Fruit fly (Drosophila melanogaster): ENCODE results near the gene CG12713.

CG12713 gene

DNA sequence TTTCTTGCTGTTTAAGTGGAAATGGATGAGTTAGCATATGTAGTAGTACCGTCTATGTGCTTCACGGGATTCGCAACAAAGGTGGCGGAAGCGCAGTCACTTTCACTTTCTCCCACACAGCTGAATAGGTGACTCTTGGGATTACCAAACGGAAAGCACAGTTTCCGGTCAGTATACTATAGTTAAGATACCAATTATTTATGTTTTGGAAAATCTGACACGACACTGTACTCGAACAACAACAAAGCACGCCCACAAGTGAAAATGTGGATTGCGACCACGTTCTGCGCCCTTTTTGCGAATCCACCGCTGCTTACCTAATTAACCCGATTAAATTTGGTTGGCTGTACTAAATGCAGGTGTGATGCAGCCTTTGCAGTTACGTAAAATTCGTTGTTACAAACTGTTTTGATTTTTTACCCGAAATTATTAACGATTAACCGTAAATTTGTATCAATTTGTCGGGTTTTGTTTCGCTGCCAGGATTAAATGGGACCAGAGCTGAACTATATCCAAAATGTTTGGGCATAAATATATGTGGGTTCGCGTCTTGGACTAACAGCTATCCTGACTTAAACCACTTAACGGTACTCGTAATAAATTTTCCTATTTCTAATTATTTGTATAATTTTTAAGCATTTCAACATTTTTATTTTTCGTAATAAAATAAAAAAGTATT, 2.8 kb downstream of the CG12713 start, which contains the start of gene CG18081 (continued):
- TF ChIP-seq CG2116 (GFP tag; optimal IDR thresholded peaks at IDR 0.05) (peak; percentile 27), emc (GFP tag; optimal IDR thresholded peaks at IDR 0.05) (no peak), CG9797 (GFP tag; optimal IDR thresholded peaks at IDR 0.05) (peak; percentile 70), CG18476 (GFP tag; optimal IDR thresholded peaks at IDR 0.05) (no peak), CG17359 (tag; optimal IDR thresholded peaks at IDR 0.05) (no peak), CTCF (GFP tag; optimal IDR thresholded peaks at IDR 0.05) (peak; percentile 29), wdn (GFP tag; IDR thresholded peaks at IDR 0.05) (no peak), CG10321 (GFP tag; IDR thresholded peaks at IDR 0.05) (no peak), CG30020 (tag; optimal IDR thresholded peaks at IDR 0.05) (peak; percentile 34), Antp (GFP tag; optimal IDR thresholded peaks at IDR 0.05) (no peak), B-H1 (GFP tag; IDR thresholded peaks at IDR 0.05) (no peak), nerfin-1 (tag; optimal IDR thresholded peaks at IDR 0.05) (no peak), vnd (GFP tag; IDR thresholded peaks at IDR 0.05; ENCODE audit: partially characterized antibody) (no peak), YL-1 (GFP tag; optimal IDR thresholded peaks at IDR 0.05) (peak; percentile 13), zen (tag; optimal IDR thresholded peaks at IDR 0.05) (peak; percentile 23), Ssrp (tag; optimal IDR thresholded peaks at IDR 0.05) (no peak), NC2β (GFP tag; optimal IDR thresholded peaks at IDR 0.05) (no peak), Mad (GFP tag; optimal IDR thresholded peaks at IDR 0.05) (no peak), fu2 (GFP tag; optimal IDR thresholded peaks at IDR 0.05) (no peak), CG30403 (GFP tag; optimal IDR thresholded peaks at IDR 0.05) (no peak), CG8089 (GFP tag; optimal IDR thresholded peaks at IDR 0.05) (peak; percentile 100), Eip74EF (GFP tag; optimal IDR thresholded peaks at IDR 0.05) (no peak), CG9437 (GFP tag; optimal IDR thresholded peaks at IDR 0.05) (peak; percentile 84), trem (tag; optimal IDR thresholded peaks at IDR 0.05) (peak; percentile 52), CG8290 (GFP tag; optimal IDR thresholded peaks at IDR 0.05) (no peak), CG8290 (tag; optimal IDR thresholded peaks at IDR 0.05) (peak in 1 of 2 experiments; percentile 62), abd-A (tag; optimal IDR thresholded peaks at IDR 0.05) (no peak), tio (GFP tag; optimal IDR thresholded peaks at IDR 0.05) (no peak), CG10462 (GFP tag; optimal IDR thresholded peaks at IDR 0.05) (peak; percentile 20), Hmr (GFP tag; optimal IDR thresholded peaks at IDR 0.05) (no peak), CG4617 (GFP tag; optimal IDR thresholded peaks at IDR 0.05; ENCODE audit: borderline replicate concordance) (peak; percentile 85), jumu (GFP tag; optimal IDR thresholded peaks at IDR 0.05) (no peak), ham (GFP tag; IDR thresholded peaks at IDR 0.05) (no peak), CG9932 (GFP tag; IDR thresholded peaks at IDR 0.05) (no peak), Atf3 (GFP tag; optimal IDR thresholded peaks at IDR 0.05) (no peak), ewg (GFP tag; optimal IDR thresholded peaks at IDR 0.05) (no peak), Trl (optimal IDR thresholded peaks at IDR 0.05) (no peak), Trl (GFP tag; optimal IDR thresholded peaks at IDR 0.05) (no peak), lola (GFP tag; optimal IDR thresholded peaks at IDR 0.05) (no peak), Abd-B (GFP tag; optimal IDR thresholded peaks at IDR 0.05) (peak; percentile 76), zen2 (GFP tag; IDR thresholded peaks at IDR 0.05; ENCODE audit: partially characterized antibody) (no peak), Med (GFP tag) (peak; percentile 68), BEAF-32 (GFP tag; optimal IDR thresholded peaks at IDR 0.05) (peak; percentile 36), CG7745 (tag; optimal IDR thresholded peaks at IDR 0.05) (no peak), Lpt (GFP tag; optimal IDR thresholded peaks at IDR 0.05) (no peak), CG6689 (GFP tag; IDR thresholded peaks at IDR 0.05) (no peak), gsb-n (tag; optimal IDR thresholded peaks at IDR 0.05) (no peak), chinmo (GFP tag; IDR thresholded peaks at IDR 0.05; ENCODE audit: partially characterized antibody) (no peak), Ets97D (GFP tag; optimal IDR thresholded peaks at IDR 0.05) (peak; percentile 24), unc-4 (GFP tag; IDR thresholded peaks at IDR 0.05; ENCODE audit: partially characterized antibody) (no peak), chn (GFP tag; optimal IDR thresholded peaks at IDR 0.05) (no peak)

All from whole organism, embryonic.